Worm (Caenorhabditis elegans): ENCODE data around the gene srv-8.

srv-8 gene

ce11 chrV:13417513-13417912 lies 3.0 kb downstream of the srv-8 start, which contains the start of gene F53F1.6:
Gene F53F1.6, minus strand, starts transcription at chrV:13417613.
- TF ChIP-seq unc-55 (GFP tag; optimal IDR thresholded peaks at IDR 0.05) (no peak), fkh-6 (tag; optimal IDR thresholded peaks at IDR 0.05) (no peak), pat-9 (tag; optimal IDR thresholded peaks at IDR 0.05) (no peak), nfya-1 (tag; optimal IDR thresholded peaks at IDR 0.05) (no peak), ceh-19 (GFP tag; optimal IDR thresholded peaks at IDR 0.05) (no peak), zip-5 (tag; optimal IDR thresholded peaks at IDR 0.05) (no peak), pros-1 (tag; optimal IDR thresholded peaks at IDR 0.05) (no peak), gmeb-2 (tag; optimal IDR thresholded peaks at IDR 0.05) (no peak), npax-4 (tag; optimal IDR thresholded peaks at IDR 0.05) (no peak)

DNA sequence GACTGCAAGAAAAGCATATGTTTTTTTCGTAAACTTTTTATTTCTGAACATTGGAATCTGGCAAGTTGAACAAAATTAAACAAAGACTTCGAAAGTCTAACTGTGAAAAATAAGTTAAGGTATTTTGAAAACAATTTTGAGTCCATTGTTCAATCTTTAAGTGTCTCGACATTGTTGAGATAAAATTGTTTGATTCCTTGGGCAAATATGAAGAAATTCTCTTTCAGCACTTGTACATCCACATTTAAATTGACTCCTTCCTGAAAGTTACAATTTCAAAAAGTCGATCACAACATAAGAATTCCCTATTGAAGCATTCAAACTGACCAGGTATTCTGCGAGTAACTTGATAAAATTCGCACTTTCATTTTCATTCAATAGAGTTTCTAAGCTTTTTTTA lies 4.5 kb downstream of the srv-8 start:
- TF ChIP-seq ceh-24 (tag; optimal IDR thresholded peaks at IDR 0.05) (no peak), elt-4 (tag; optimal IDR thresholded peaks at IDR 0.05) (no peak), rnt-1 (tag; optimal IDR thresholded peaks at IDR 0.05) (no peak), hlh-8 (tag; optimal IDR thresholded peaks at IDR 0.05) (no peak), pros-1 (tag; optimal IDR thresholded peaks at IDR 0.05) (no peak), hlh-15 (tag; optimal IDR thresholded peaks at IDR 0.05) (no peak), mec-3 (tag; optimal IDR thresholded peaks at IDR 0.05; ENCODE audit: borderline replicate concordance) (no peak), K09A11.1 (tag; optimal IDR thresholded peaks at IDR 0.05; ENCODE audit: insufficient read depth) (no peak), ref-2 (tag; optimal IDR thresholded peaks at IDR 0.05) (no peak), ceh-9 (tag; optimal IDR thresholded peaks at IDR 0.05) (no peak), ttx-3 (tag; optimal IDR thresholded peaks at IDR 0.05) (no peak), ama-1 (optimal IDR thresholded peaks at IDR 0.05) (no peak), hlh-13 (GFP tag; optimal IDR thresholded peaks at IDR 0.05) (no peak), fkh-10 (GFP tag; optimal IDR thresholded peaks at IDR 0.05) (no peak), tbx-2 (tag; optimal IDR thresholded peaks at IDR 0.05) (no peak), eyg-1 (tag; optimal IDR thresholded peaks at IDR 0.05) (no peak), pha-4 (tag; optimal IDR thresholded peaks at IDR 0.05) (no peak)

DNA sequence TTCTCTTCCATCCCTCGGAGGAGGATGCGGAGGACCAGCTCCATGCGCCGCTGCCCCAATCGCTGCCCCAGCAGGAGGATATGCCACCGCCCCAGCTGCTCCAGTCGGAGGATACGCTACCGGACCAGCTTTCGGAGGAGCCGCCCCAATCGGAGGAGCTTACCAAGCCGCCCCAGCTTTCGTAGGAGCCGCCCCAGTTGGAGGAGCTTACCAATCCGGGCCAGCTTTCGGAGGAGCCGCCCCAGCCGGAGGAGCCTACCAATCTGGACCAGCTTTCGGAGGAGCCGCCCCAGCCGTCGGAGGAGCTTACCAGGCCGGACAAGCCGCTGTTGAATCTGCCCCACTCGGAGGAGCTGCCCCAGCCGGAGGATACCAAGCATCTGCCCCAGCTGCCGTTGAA lies 5.1 kb downstream of the srv-8 start:
- TF ChIP-seq madf-2 (tag; optimal IDR thresholded peaks at IDR 0.05) = no peak
- TF ChIP-seq hlh-30 (tag; optimal IDR thresholded peaks at IDR 0.05; ENCODE audit: insufficient read depth) = no peak
- no peak for TF ChIP-seq ceh-14 (tag; optimal IDR thresholded peaks at IDR 0.05)
- no peak for TF ChIP-seq elt-4 (tag; optimal IDR thresholded peaks at IDR 0.05)
- TF ChIP-seq tbx-2 (tag; optimal IDR thresholded peaks at IDR 0.05) = no peak
- no peak for TF ChIP-seq unc-42 (tag; optimal IDR thresholded peaks at IDR 0.05)
- TF ChIP-seq dve-1 (tag; optimal IDR thresholded peaks at IDR 0.05) = no peak
- no peak for TF ChIP-seq nhr-11 (tag; optimal IDR thresholded peaks at IDR 0.05)
- peak; percentile 12 for TF ChIP-seq sdc-2 (tag; optimal IDR thresholded peaks at IDR 0.05)
- no peak for TF ChIP-seq K09A11.1 (tag; optimal IDR thresholded peaks at IDR 0.05; ENCODE audit: insufficient read depth)
- TF ChIP-seq pag-3 (tag; optimal IDR thresholded peaks at IDR 0.05; ENCODE audit: borderline replicate concordance) = no peak
- no peak for TF ChIP-seq pha-4 (tag; optimal IDR thresholded peaks at IDR 0.05)
- peak; percentile 35 for TF ChIP-seq che-1 (tag; optimal IDR thresholded peaks at IDR 0.05)
- no peak for TF ChIP-seq fax-1 (tag; optimal IDR thresholded peaks at IDR 0.05)
- no peak for TF ChIP-seq nfya-1 (tag; optimal IDR thresholded peaks at IDR 0.05)
- no peak for TF ChIP-seq ceh-24 (tag; optimal IDR thresholded peaks at IDR 0.05)
- no peak for TF ChIP-seq ceh-22 (tag; optimal IDR thresholded peaks at IDR 0.05)
- TF ChIP-seq T23F11.4 (GFP tag; optimal IDR thresholded peaks at IDR 0.05) = peak; percentile 73
- TF ChIP-seq dmd-4 (tag; optimal IDR thresholded peaks at IDR 0.05; ENCODE audit: borderline replicate concordance) = no peak
- TF ChIP-seq lin-11 (tag; optimal IDR thresholded peaks at IDR 0.05) = no peak
- TF ChIP-seq sox-4 (tag; optimal IDR thresholded peaks at IDR 0.05) = no peak
- no peak for TF ChIP-seq npax-4 (tag; optimal IDR thresholded peaks at IDR 0.05)
- TF ChIP-seq Y22D7AL.16 (tag; optimal IDR thresholded peaks at IDR 0.05) = no peak
- TF ChIP-seq K02D7.2 (tag; optimal IDR thresholded peaks at IDR 0.05) = peak; percentile 59
- TF ChIP-seq odd-2 (tag; optimal IDR thresholded peaks at IDR 0.05) = no peak
- TF ChIP-seq hlh-6 (tag; optimal IDR thresholded peaks at IDR 0.05) = no peak
- no peak for TF ChIP-seq elt-2 (tag; optimal IDR thresholded peaks at IDR 0.05)
- no peak for TF ChIP-seq F13H6.1 (tag; optimal IDR thresholded peaks at IDR 0.05)
- TF ChIP-seq syd-9 (tag; optimal IDR thresholded peaks at IDR 0.05) = no peak
- no peak for TF ChIP-seq ceh-48 (tag; optimal IDR thresholded peaks at IDR 0.05)
- TF ChIP-seq fkh-6 (tag; optimal IDR thresholded peaks at IDR 0.05) = peak; percentile 26
- TF ChIP-seq unc-55 (GFP tag; optimal IDR thresholded peaks at IDR 0.05) = no peak
- no peak for TF ChIP-seq C08G9.2 (tag; optimal IDR thresholded peaks at IDR 0.05)
- TF ChIP-seq tbx-7 (tag; optimal IDR thresholded peaks at IDR 0.05) = no peak

All from whole organism, late embryonic.